Fruit fly (Drosophila melanogaster) whole organism, pupa: ENCODE measurements around the gene bcn92.

Experiments used
- CG10348 ChIP-seq: fragments of 200-800 bp; sonication (Bioruptor generic); IDR thresholded peaks from 2 replicates; pipeline ENCODE4 v1.3.6; 2022; ENCODE audit warnings: missing biosample characterization, missing genetic modification characterization
- CG12605 ChIP-seq: fragments of 200-800 bp; sonication (Bioruptor generic); IDR thresholded peaks from 2 replicates; pipeline ENCODE4 v1.3.6; 2022; ENCODE audit warnings: missing biosample characterization, missing genetic modification characterization
- CG13204 ChIP-seq: fragments of 200-800 bp; sonication (Bioruptor generic); optimal IDR thresholded peaks from 2 replicates; lab custom pipeline; 2018; ENCODE audit warnings: missing biosample characterization, mild to moderate bottlenecking, missing genetic modification characterization, moderate library complexity
- CG14655 ChIP-seq: fragments of 200-800 bp; sonication (Bioruptor generic); optimal IDR thresholded peaks from 3 replicates; lab custom pipeline; 2017; ENCODE audit warnings: mild to moderate bottlenecking, missing biosample characterization, missing genetic modification reagents, missing genetic modification characterization
- CG15710 ChIP-seq: fragments of 200-800 bp; sonication (Bioruptor generic); optimal IDR thresholded peaks from 2 replicates; lab custom pipeline; 2018; ENCODE audit warnings: missing biosample characterization, mild to moderate bottlenecking, missing genetic modification characterization, moderate library complexity
- CG17806 ChIP-seq: fragments of 200-800 bp; sonication (Bioruptor generic); optimal IDR thresholded peaks from 2 replicates; lab custom pipeline; 2018; ENCODE audit warnings: missing biosample characterization, mild to moderate bottlenecking, missing genetic modification characterization, moderate library complexity
- CG32121 ChIP-seq: fragments of 200-800 bp; sonication (Bioruptor generic); IDR thresholded peaks from 2 replicates; pipeline ENCODE4 v1.3.6; 2022; ENCODE audit warnings: missing biosample characterization, missing genetic modification characterization
- CG34367 ChIP-seq: fragments of 200-800 bp; sonication (Bioruptor generic); optimal IDR thresholded peaks from 2 replicates; lab custom pipeline; 2018; ENCODE audit warnings: missing biosample characterization, mild to moderate bottlenecking, missing genetic modification characterization
- CG4496 ChIP-seq: fragments of 200-800 bp; sonication (Bioruptor generic); IDR thresholded peaks from 3 replicates; pipeline ENCODE4 v1.3.6; 2022; ENCODE audit warnings: missing biosample characterization, missing genetic modification characterization
- CG8159 ChIP-seq: fragments of 200-800 bp; sonication (Bioruptor generic); optimal IDR thresholded peaks from 3 replicates; lab custom pipeline; 2018; ENCODE audit warnings: missing biosample characterization, mild to moderate bottlenecking, missing genetic modification characterization, moderate library complexity
- CG8301 ChIP-seq: fragments of 200-800 bp; sonication (Bioruptor generic); optimal IDR thresholded peaks from 2 replicates; lab custom pipeline; 2018; ENCODE audit warnings: missing biosample characterization, mild to moderate bottlenecking, missing genetic modification characterization
- CG9948 ChIP-seq: fragments of 200-800 bp; sonication (Bioruptor generic); optimal IDR thresholded peaks from 2 replicates; lab custom pipeline; 2018; ENCODE audit warnings: missing biosample characterization, mild to moderate bottlenecking, missing genetic modification characterization, moderate library complexity
- D1 ChIP-seq: fragments of 200-800 bp; sonication (Bioruptor generic); optimal IDR thresholded peaks from 2 replicates; lab custom pipeline; 2018; ENCODE audit warnings: missing biosample characterization, mild to moderate bottlenecking, missing genetic modification characterization, moderate library complexity
- EcR ChIP-seq: fragments of 200-800 bp; sonication (Bioruptor generic); optimal IDR thresholded peaks from 3 replicates; lab custom pipeline; 2019; ENCODE audit warnings: missing biosample characterization, missing genetic modification characterization, mild to moderate bottlenecking, moderate library complexity, missing genetic modification reagents
- Ets98B ChIP-seq: fragments of 200-800 bp; sonication (Bioruptor generic); IDR thresholded peaks from 2 replicates; pipeline ENCODE4 v1.3.6; 2022; ENCODE audit warnings: missing biosample characterization, missing genetic modification characterization
- Pif1A ChIP-seq: fragments of 200-800 bp; sonication (Bioruptor generic); optimal IDR thresholded peaks from 3 replicates; lab custom pipeline; 2016; ENCODE audit warnings: missing biosample characterization, missing genetic modification characterization
- Pif1B ChIP-seq: fragments of 200-800 bp; sonication (Bioruptor generic); optimal IDR thresholded peaks from 3 replicates; lab custom pipeline; 2016; ENCODE audit warnings: missing biosample characterization, missing genetic modification characterization
- Snoo ChIP-seq: fragments of 200-800 bp; sonication (Bioruptor generic); optimal IDR thresholded peaks from 3 replicates; lab custom pipeline; 2017; ENCODE audit warnings: missing biosample characterization, mild to moderate bottlenecking, missing genetic modification characterization, inconsistent platforms
- fd96Ca ChIP-seq: fragments of 200-800 bp; sonication (Bioruptor generic); IDR thresholded peaks from 3 replicates; pipeline ENCODE4 v1.3.6; 2022; ENCODE audit warnings: missing biosample characterization, missing genetic modification characterization
- gl ChIP-seq: fragments of 200-800 bp; sonication (Bioruptor generic); optimal IDR thresholded peaks from 2 replicates; lab custom pipeline; 2018; ENCODE audit warnings: missing biosample characterization, mild to moderate bottlenecking, missing genetic modification characterization
- rn ChIP-seq: fragments of 200-800 bp; sonication (Bioruptor generic); IDR thresholded peaks from 2 replicates; pipeline ENCODE4 v1.3.6; 2022; ENCODE audit warnings: missing biosample characterization, missing genetic modification characterization

The bcn92 gene

DNA sequence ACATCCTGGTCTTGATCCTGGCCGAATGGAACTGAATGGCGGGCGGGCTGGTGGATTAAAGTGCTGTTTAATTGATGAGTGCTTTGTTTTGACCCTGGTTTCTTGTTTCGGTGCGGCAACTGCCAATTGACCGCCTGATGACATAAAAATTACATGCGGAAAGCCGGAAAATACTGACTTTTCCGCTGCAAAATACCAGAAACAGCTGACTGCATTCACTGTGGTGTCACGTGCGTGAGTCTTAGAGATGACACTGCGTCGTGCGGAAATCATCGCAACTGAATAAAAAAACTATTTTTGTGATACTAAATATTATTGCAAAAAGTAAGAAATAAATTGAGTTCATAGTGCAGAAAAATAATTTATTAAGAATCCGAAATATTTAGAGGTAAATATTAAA lies at the start of gene bcn92:
Gene bcn92 (minus strand): TSS at position 170 of the 400 bp plus-strand sequence.
- TF ChIP-seq CG4496 (GFP tag; lab: Robert Waterston, UW) (peak; percentile 57; the same call in 2 of the 3 replicates), CG8159 (no peak), Ets98B (GFP tag; lab: Robert Waterston, UW) (0 out of 2 replicates have a peak, but pooled peaks have one; percentile 21), CG10348 (no peak), CG13204 (GFP tag; lab: Kevin White, UChicago) (no peak), CG15710 (peak; percentile 15), CG8301 (tag; lab: Kevin White, UChicago) (no peak), CG32121 (GFP tag; lab: Robert Waterston, UW) (0 out of 2 replicates have a peak, but pooled peaks have one; percentile 11)
- TF ChIP-seq, all 21 proteins: peak for 4

dm6 chrX:2198272-2198571 lies 48.8 kb upstream of the bcn92 start:
- TF ChIP-seq Pif1A (GFP tag; lab: Kevin White, UChicago) (no peak), CG8159 (no peak), D1 (tag; lab: Kevin White, UChicago) (no peak), CG34367 (tag; lab: Kevin White, UChicago) (no peak), CG13204 (GFP tag; lab: Kevin White, UChicago) (no peak), CG9948 (tag; lab: Kevin White, UChicago) (no peak)

dm6 chrX:2197414-2198271 lies 48.2 kb upstream of the bcn92 start:
- TF ChIP-seq rn (GFP tag; lab: Robert Waterston, UW) (no peak), Snoo (tag; lab: Kevin White, UChicago) (no peak), CG8159 (no peak), CG8301 (tag; lab: Kevin White, UChicago) (no peak), CG34367 (tag; lab: Kevin White, UChicago) (no peak), CG13204 (GFP tag; lab: Kevin White, UChicago) (no peak), Ets98B (GFP tag; lab: Robert Waterston, UW) (peak; percentile 11; the same call in 1 of the 2 replicates), EcR (GFP tag; lab: Kevin White, UChicago) (peak; percentile 10), CG10348 (no peak), CG9948 (tag; lab: Kevin White, UChicago) (no peak), Pif1A (GFP tag; lab: Kevin White, UChicago) (no peak), fd96Ca (GFP tag; lab: Robert Waterston, UW) (no peak), CG32121 (GFP tag; lab: Robert Waterston, UW) (no peak)

- TF ChIP-seq EcR (GFP tag; lab: Kevin White, UChicago) (peak; percentile 50), CG9948 (tag; lab: Kevin White, UChicago) (peak; percentile 5), Ets98B (GFP tag; lab: Robert Waterston, UW) (peak; percentile 68), CG8159 (peak; percentile 28), fd96Ca (GFP tag; lab: Robert Waterston, UW) (peak; percentile 74; the same call in 2 of the 3 replicates), D1 (tag; lab: Kevin White, UChicago) (no peak), CG15710 (peak; percentile 24), CG10348 (no peak), Snoo (tag; lab: Kevin White, UChicago) (no peak), CG17806 (tag; lab: Kevin White, UChicago) (peak; percentile 35), rn (GFP tag; lab: Robert Waterston, UW) (no peak), Pif1B (no peak), CG32121 (GFP tag; lab: Robert Waterston, UW) (peak; percentile 51), CG12605 (GFP tag; lab: Robert Waterston, UW) (no peak; the same call in 1 of the 2 replicates), CG13204 (GFP tag; lab: Kevin White, UChicago) (no peak), Pif1A (GFP tag; lab: Kevin White, UChicago) (peak; percentile 33), CG34367 (tag; lab: Kevin White, UChicago) (no peak), gl (peak; percentile 17), CG8301 (tag; lab: Kevin White, UChicago) (peak; percentile 30), CG14655 (GFP tag; lab: Kevin White, UChicago) (peak; percentile 38), CG4496 (GFP tag; lab: Robert Waterston, UW) (peak; percentile 81)
- TF ChIP-seq, all 21 proteins: peak for 13
These were observed 46.8 kb upstream of the bcn92 start for dm6 chrX:2196086-2196732.

- TF ChIP-seq CG4496 (GFP tag; lab: Robert Waterston, UW) = peak; percentile 85
- TF ChIP-seq Pif1B = no peak
These were observed 45.0 kb upstream of the bcn92 start for dm6 chrX:2194208-2195094.
